Worm (Caenorhabditis elegans): ENCODE measurements around the gene npr-22.

The npr-22 gene

DNA sequence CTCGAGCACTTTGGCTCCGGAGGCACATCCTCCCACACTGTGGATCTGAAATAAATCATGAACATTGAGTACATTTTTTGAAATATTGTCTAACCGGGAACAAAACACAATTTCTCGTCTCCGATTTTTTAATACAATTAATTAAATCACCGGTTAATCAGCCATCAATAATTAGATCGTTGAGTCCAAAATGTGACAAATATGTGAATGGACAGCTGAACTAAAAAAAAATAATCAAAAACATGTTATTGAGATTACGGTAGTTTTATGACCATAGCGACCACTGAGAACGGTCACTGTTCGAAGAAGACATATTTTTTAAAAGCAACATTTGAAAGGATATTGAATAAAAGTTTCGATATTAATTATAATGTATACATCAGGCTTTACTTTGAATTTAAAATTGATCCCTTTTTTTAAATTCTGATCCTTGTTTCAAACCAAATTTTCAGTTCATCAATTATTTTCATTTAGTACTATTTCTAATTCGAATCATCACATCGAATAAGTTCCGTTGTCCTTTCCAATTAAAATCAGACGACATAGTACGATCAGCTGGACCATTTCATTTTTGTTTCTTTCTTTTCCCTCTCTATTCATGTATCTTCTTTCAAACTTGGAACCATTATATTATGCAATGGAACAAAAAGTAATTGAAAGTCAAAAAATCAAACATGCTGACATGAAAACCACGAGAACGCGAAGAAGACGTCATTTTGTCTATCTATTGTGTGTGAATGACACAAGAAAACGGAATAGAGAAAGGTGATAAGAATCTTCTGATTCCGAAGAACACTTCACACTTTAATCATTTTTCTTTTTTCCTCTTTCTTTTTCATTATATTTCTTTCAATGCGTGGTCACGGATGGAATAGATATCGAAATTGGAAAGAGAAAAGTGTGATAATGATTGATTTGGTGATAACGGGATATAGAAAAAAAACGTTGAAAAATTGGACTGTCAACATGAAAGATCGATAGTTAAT is 28.9 kb upstream of the npr-22 start:
- TF ChIP-seq pqm-1 (tag; optimal IDR thresholded peaks at IDR 0.05) (peak; percentile 99), ZK546.5 (tag; optimal IDR thresholded peaks at IDR 0.05) (no peak), nhr-28 (tag; optimal IDR thresholded peaks at IDR 0.05) (no peak), lsy-12 (tag; optimal IDR thresholded peaks at IDR 0.05) (peak; percentile 50), mml-1 (tag; optimal IDR thresholded peaks at IDR 0.05) (no peak), mdl-1 (tag; optimal IDR thresholded peaks at IDR 0.05) (peak; percentile 73), nhr-237 (tag; optimal IDR thresholded peaks at IDR 0.05) (no peak), unc-62 (GFP tag; optimal IDR thresholded peaks at IDR 0.05) (peak; percentile 69), pha-4 (tag; optimal IDR thresholded peaks at IDR 0.05) (peak; percentile 60), skn-1 (tag; optimal IDR thresholded peaks at IDR 0.05) (peak; percentile 45), nhr-23 (tag; optimal IDR thresholded peaks at IDR 0.05) (peak; percentile 92), R02D3.7 (tag; optimal IDR thresholded peaks at IDR 0.05) (no peak), nhr-25 (tag; optimal IDR thresholded peaks at IDR 0.05) (peak; percentile 48), egl-27 (tag; optimal IDR thresholded peaks at IDR 0.05) (peak; percentile 65), ceh-28 (tag; optimal IDR thresholded peaks at IDR 0.05) (peak; percentile 64), nhr-77 (tag; optimal IDR thresholded peaks at IDR 0.05) (no peak), ztf-4 (tag; optimal IDR thresholded peaks at IDR 0.05) (peak; percentile 45), daf-12 (tag; optimal IDR thresholded peaks at IDR 0.05) (no peak), nhr-43 (tag; optimal IDR thresholded peaks at IDR 0.05; ENCODE audit: poor library complexity, severe bottlenecking) (peak; percentile 85), elt-1 (tag; optimal IDR thresholded peaks at IDR 0.05) (peak; percentile 37), fos-1 (tag; optimal IDR thresholded peaks at IDR 0.05) (peak; percentile 87), jun-1 (tag; optimal IDR thresholded peaks at IDR 0.05) (peak; percentile 95), elt-2 (tag; optimal IDR thresholded peaks at IDR 0.05) (peak; percentile 100), nhr-11 (tag; optimal IDR thresholded peaks at IDR 0.05) (no peak), elt-3 (tag; optimal IDR thresholded peaks at IDR 0.05) (peak; percentile 95 to 99 (median 95)), ztf-11 (tag; optimal IDR thresholded peaks at IDR 0.05) (no peak), ceh-9 (tag; optimal IDR thresholded peaks at IDR 0.05) (no peak), lin-39 (tag; optimal IDR thresholded peaks at IDR 0.05) (no peak)

DNA sequence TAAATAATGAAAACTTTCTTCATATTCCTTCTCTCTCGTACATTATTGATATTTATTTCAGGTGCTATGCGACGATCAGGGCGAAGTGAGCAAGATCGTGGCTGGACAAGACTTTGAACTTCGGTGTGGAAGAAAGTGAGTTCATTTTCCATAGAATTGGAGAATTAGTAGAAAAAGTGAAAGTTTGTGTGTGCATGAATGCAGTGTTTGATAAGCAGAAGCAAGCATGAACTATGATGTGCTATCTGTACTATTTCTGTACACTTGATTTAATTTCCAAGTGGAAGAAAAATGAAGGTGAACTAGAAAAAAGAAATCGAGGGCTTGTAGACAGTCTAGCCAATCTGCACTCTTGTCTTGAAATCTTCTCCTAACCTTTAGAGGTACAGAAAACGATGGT is 27.2 kb upstream of the npr-22 start:
- no peak for TF ChIP-seq nhr-76 (tag; optimal IDR thresholded peaks at IDR 0.05)
- TF ChIP-seq ztf-4 (tag; optimal IDR thresholded peaks at IDR 0.05) = no peak
- peak; percentile 74 for TF ChIP-seq pqm-1 (tag; optimal IDR thresholded peaks at IDR 0.05)
- TF ChIP-seq elt-2 (tag; optimal IDR thresholded peaks at IDR 0.05) = peak; percentile 92
- no peak for TF ChIP-seq jun-1 (tag; optimal IDR thresholded peaks at IDR 0.05)
- TF ChIP-seq egl-27 (tag; optimal IDR thresholded peaks at IDR 0.05) = no peak
- no peak for TF ChIP-seq nhr-43 (tag; optimal IDR thresholded peaks at IDR 0.05; ENCODE audit: poor library complexity, severe bottlenecking)
- TF ChIP-seq pha-4 (tag; optimal IDR thresholded peaks at IDR 0.05) = peak; percentile 10
- TF ChIP-seq snpc-4 (tag; optimal IDR thresholded peaks at IDR 0.05) = no peak
- no peak for TF ChIP-seq skn-1 (tag; optimal IDR thresholded peaks at IDR 0.05)
- no peak for TF ChIP-seq hmg-11 (tag; optimal IDR thresholded peaks at IDR 0.05)

DNA sequence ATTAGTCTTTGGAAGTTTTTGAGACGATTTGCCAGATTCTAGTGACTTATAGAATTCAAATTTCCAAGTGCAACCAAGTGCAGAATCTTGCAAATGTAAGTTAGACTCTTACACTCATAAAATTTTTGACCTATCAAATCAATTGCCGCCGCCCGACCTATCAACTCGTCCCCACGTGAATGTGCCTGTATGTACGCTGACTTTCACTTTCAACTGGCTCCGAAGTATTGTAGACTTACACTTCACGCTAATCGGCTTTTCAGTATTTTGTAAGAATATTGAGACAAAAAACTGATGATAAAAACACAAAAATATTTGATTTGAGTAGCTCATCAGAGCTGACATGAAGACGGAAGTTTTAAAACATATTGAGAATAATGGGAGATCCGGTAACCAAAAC is 26.4 kb upstream of the npr-22 start:
- peak; percentile 70 for TF ChIP-seq nfya-1 (tag; optimal IDR thresholded peaks at IDR 0.05; ENCODE audit: insufficient read depth)
- peak; percentile 80 for TF ChIP-seq elt-2 (tag; optimal IDR thresholded peaks at IDR 0.05)
- TF ChIP-seq tbx-2 (tag; optimal IDR thresholded peaks at IDR 0.05) = no peak
- no peak for TF ChIP-seq ceh-9 (tag; optimal IDR thresholded peaks at IDR 0.05)
- peak; percentile 62 for TF ChIP-seq pqm-1 (tag; optimal IDR thresholded peaks at IDR 0.05)

DNA sequence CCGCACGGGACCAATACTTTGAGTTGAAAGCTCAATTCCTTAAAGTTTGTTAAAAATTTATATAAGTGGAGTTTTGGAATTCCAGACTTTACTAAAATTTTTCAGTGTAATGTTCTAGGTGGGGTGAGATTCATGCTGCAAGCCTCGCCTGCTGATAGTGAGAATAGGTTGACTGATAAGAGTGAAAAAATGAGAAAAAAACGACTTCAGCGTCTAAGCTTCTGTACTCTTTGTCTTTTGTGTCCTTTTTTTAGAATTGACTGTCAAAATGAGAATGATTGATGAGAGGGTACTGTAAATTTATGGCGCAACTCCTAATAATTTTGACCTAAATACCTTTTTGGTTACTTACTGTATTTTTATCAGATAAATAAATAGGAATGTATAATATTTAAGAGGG is 25.0 kb upstream of the npr-22 start:
- TF ChIP-seq nhr-25 (tag; optimal IDR thresholded peaks at IDR 0.05) = no peak
- TF ChIP-seq pqm-1 (tag; optimal IDR thresholded peaks at IDR 0.05) = peak; percentile 43
- TF ChIP-seq pha-4 (tag; optimal IDR thresholded peaks at IDR 0.05) = peak; percentile 8
- no peak for TF ChIP-seq mdl-1 (tag; optimal IDR thresholded peaks at IDR 0.05)
- TF ChIP-seq ceh-28 (tag; optimal IDR thresholded peaks at IDR 0.05) = no peak
- no peak for TF ChIP-seq lin-15B (tag; optimal IDR thresholded peaks at IDR 0.05)
- TF ChIP-seq elt-2 (tag; optimal IDR thresholded peaks at IDR 0.05) = peak; percentile 77
- TF ChIP-seq ama-1 (optimal IDR thresholded peaks at IDR 0.05) = no peak
- TF ChIP-seq egl-27 (tag; optimal IDR thresholded peaks at IDR 0.05) = peak; percentile 25
- no peak for TF ChIP-seq jun-1 (tag; optimal IDR thresholded peaks at IDR 0.05)
- no peak for TF ChIP-seq unc-39 (tag; optimal IDR thresholded peaks at IDR 0.05)
- no peak for TF ChIP-seq mml-1 (tag; optimal IDR thresholded peaks at IDR 0.05)
- TF ChIP-seq nhr-11 (tag; optimal IDR thresholded peaks at IDR 0.05) = no peak
- no peak for TF ChIP-seq tbx-2 (tag; optimal IDR thresholded peaks at IDR 0.05)
- TF ChIP-seq ceh-16 (tag; optimal IDR thresholded peaks at IDR 0.05) = no peak
- no peak for TF ChIP-seq elt-1 (tag; optimal IDR thresholded peaks at IDR 0.05)
- no peak for TF ChIP-seq nfya-1 (tag; optimal IDR thresholded peaks at IDR 0.05; ENCODE audit: insufficient read depth)
- TF ChIP-seq nhr-76 (tag; optimal IDR thresholded peaks at IDR 0.05) = no peak
- no peak for TF ChIP-seq ztf-11 (tag; optimal IDR thresholded peaks at IDR 0.05)

Data from whole organism, L3 larva.